Worm (Caenorhabditis elegans) whole organism, mixed stage, embryonic: ENCODE results near the gene dyrb-1.

Experiments used
- elt-1 ChIP-seq: sonication (generic microtip); optimal IDR thresholded peaks from 2 replicates; lab custom pipeline; 2017; ENCODE audit warnings: missing genetic modification characterization, mild to moderate bottlenecking, missing compliant biosample characterization, antibody characterized with exemption, moderate library complexity, borderline replicate concordance; ENCODE audit not compliant: insufficient read depth
- nhr-76 ChIP-seq: sonication (generic microtip); optimal IDR thresholded peaks from 2 replicates; lab custom pipeline; 2017; ENCODE audit warnings: missing biosample characterization, missing genetic modification characterization

DNA sequence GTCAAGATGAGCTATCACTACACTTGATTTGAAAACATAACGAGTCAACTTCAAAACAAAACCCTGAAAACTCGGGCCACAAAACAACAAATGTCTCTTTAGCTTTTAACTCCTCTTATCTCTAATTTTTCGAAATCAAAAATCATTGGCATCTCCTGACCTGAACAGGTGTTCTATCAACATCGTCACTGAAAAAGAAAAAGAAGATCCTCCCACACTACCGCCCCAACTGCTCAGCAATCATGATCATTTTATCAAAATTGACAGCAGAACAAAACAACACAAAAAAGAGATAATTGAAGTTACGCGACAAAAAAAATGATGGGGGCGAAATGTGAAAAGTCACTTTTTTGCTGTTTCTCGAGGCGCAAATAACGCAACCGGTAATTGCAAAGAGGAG lies 28.6 kb downstream of the dyrb-1 start:
- TF ChIP-seq elt-1 (tag; lab: Kevin White, UChicago), result no peak
- no peak for TF ChIP-seq nhr-76
